Fruit fly (Drosophila melanogaster) whole organism, prepupa: ENCODE measurements around the gene CG31106.

Experiments
- Blimp-1 ChIP-seq: fragments of 200-800 bp; sonication (Bioruptor generic); optimal IDR thresholded peaks from 3 replicates; lab custom pipeline; 2017; ENCODE audit warnings: missing biosample characterization, missing genetic modification characterization, mild to moderate bottlenecking, moderate library complexity, missing genetic modification reagents
- CG10669 ChIP-seq: fragments of 200-800 bp; sonication (Bioruptor generic); optimal IDR thresholded peaks from 3 replicates; lab custom pipeline; 2018; ENCODE audit warnings: missing biosample characterization, mild to moderate bottlenecking, missing genetic modification characterization, moderate library complexity
- CG1621 ChIP-seq: fragments of 200-800 bp; sonication (Bioruptor generic); optimal IDR thresholded peaks from 3 replicates; lab custom pipeline; 2018; ENCODE audit warnings: missing biosample characterization, mild to moderate bottlenecking, missing genetic modification characterization
- CG16779 ChIP-seq: fragments of 200-800 bp; sonication (Bioruptor generic); optimal IDR thresholded peaks from 3 replicates; lab custom pipeline; 2017; ENCODE audit warnings: missing biosample characterization, mild to moderate bottlenecking, missing genetic modification characterization
- CG31627 ChIP-seq: fragments of 200-800 bp; sonication (Bioruptor generic); optimal IDR thresholded peaks from 3 replicates; lab custom pipeline; 2016; ENCODE audit warnings: missing biosample characterization, missing genetic modification characterization
- CG32006 ChIP-seq: fragments of 200-800 bp; sonication (Bioruptor generic); optimal IDR thresholded peaks from 3 replicates; lab custom pipeline; 2017; ENCODE audit warnings: missing biosample characterization, mild to moderate bottlenecking, missing genetic modification characterization
- CG3919 ChIP-seq: fragments of 200-800 bp; sonication (Bioruptor generic); optimal IDR thresholded peaks from 3 replicates; lab custom pipeline; 2016; ENCODE audit warnings: missing biosample characterization, missing genetic modification characterization
- CG6163 ChIP-seq: fragments of 200-800 bp; sonication (Bioruptor generic); IDR thresholded peaks from 3 replicates; pipeline ENCODE4 v1.3.6; 2022; ENCODE audit warnings: missing biosample characterization, missing genetic modification characterization
- CG6276 ChIP-seq: fragments of 200-800 bp; sonication (Bioruptor generic); optimal IDR thresholded peaks from 2 replicates; lab custom pipeline; 2017; ENCODE audit warnings: missing biosample characterization, mild to moderate bottlenecking, missing genetic modification characterization
- CG6792 ChIP-seq: fragments of 200-800 bp; sonication (Bioruptor generic); optimal IDR thresholded peaks from 3 replicates; lab custom pipeline; 2016; ENCODE audit warnings: missing biosample characterization, missing genetic modification characterization
- CG6808 ChIP-seq: fragments of 200-800 bp; sonication (Bioruptor generic); optimal IDR thresholded peaks from 3 replicates; lab custom pipeline; 2017; ENCODE audit warnings: missing biosample characterization, missing genetic modification characterization, mild to moderate bottlenecking, moderate library complexity, missing genetic modification reagents
- CG6854 ChIP-seq: fragments of 200-800 bp; sonication (Bioruptor generic); optimal IDR thresholded peaks from 2 replicates; lab custom pipeline; 2017; ENCODE audit warnings: missing biosample characterization, mild to moderate bottlenecking, missing genetic modification characterization
- CG7368 ChIP-seq: fragments of 200-800 bp; sonication (Bioruptor generic); optimal IDR thresholded peaks from 3 replicates; lab custom pipeline; 2016; ENCODE audit warnings: missing biosample characterization, missing genetic modification characterization
- CG8119 ChIP-seq: fragments of 200-800 bp; sonication (Bioruptor generic); IDR thresholded peaks from 3 replicates; pipeline ENCODE4 v1.3.6; 2022; ENCODE audit warnings: missing biosample characterization, missing genetic modification characterization
- CG8319 ChIP-seq: fragments of 200-800 bp; sonication (Bioruptor generic); optimal IDR thresholded peaks from 3 replicates; lab custom pipeline; 2016; ENCODE audit warnings: missing biosample characterization, missing genetic modification characterization
- CG8632 ChIP-seq: fragments of 200-800 bp; sonication (Bioruptor generic); optimal IDR thresholded peaks from 3 replicates; lab custom pipeline; 2016; ENCODE audit warnings: missing biosample characterization, missing genetic modification characterization
- Eip75B ChIP-seq: fragments of 200-800 bp; sonication (Bioruptor generic); optimal IDR thresholded peaks from 3 replicates; lab custom pipeline; 2016; ENCODE audit warnings: missing biosample characterization, missing genetic modification characterization
- Eip78C ChIP-seq: fragments of 200-800 bp; sonication (Bioruptor generic); peaks from one replicate; lab custom pipeline; 2016; ENCODE audit warnings: missing biosample characterization, missing genetic modification characterization
- Ets96B ChIP-seq: fragments of 200-800 bp; optimal IDR thresholded peaks from 2 replicates; lab custom pipeline; 2019; ENCODE audit warnings: missing biosample characterization, mild to moderate bottlenecking, missing genetic modification characterization, moderate library complexity
- Hr38 ChIP-seq: sonication (Bioruptor generic); optimal IDR thresholded peaks from 2 replicates; lab custom pipeline; 2016; ENCODE audit warnings: missing biosample characterization, missing genetic modification characterization
- Hr39 ChIP-seq: fragments of 200-800 bp; sonication (Bioruptor generic); optimal IDR thresholded peaks from 2 replicates; lab custom pipeline; 2016; ENCODE audit warnings: missing biosample characterization, missing genetic modification characterization
- Met ChIP-seq: fragments of 200-800 bp; sonication (Bioruptor generic); optimal IDR thresholded peaks from 3 replicates; lab custom pipeline; 2016; ENCODE audit warnings: missing biosample characterization, missing genetic modification characterization
- OdsH ChIP-seq: fragments of 200-800 bp; sonication (Bioruptor generic); optimal IDR thresholded peaks from 3 replicates; lab custom pipeline; 2016; ENCODE audit warnings: missing biosample characterization, missing genetic modification characterization
- Sox102F ChIP-seq: fragments of 200-800 bp; sonication (Bioruptor generic); optimal IDR thresholded peaks from 2 replicates; lab custom pipeline; 2016; ENCODE audit warnings: missing biosample characterization, mild to moderate bottlenecking, missing genetic modification characterization
- Sox14 ChIP-seq: fragments of 200-800 bp; sonication (Bioruptor generic); optimal IDR thresholded peaks from 3 replicates; lab custom pipeline; 2016; ENCODE audit warnings: missing biosample characterization, missing genetic modification characterization
- Sox15 ChIP-seq: fragments of 200-800 bp; sonication (Bioruptor generic); optimal IDR thresholded peaks from 3 replicates; lab custom pipeline; 2016; ENCODE audit warnings: missing biosample characterization, missing genetic modification characterization
- achi ChIP-seq: fragments of 200-800 bp; sonication (Bioruptor generic); optimal IDR thresholded peaks from 3 replicates; lab custom pipeline; 2016; ENCODE audit warnings: missing biosample characterization, missing genetic modification characterization
- acj6 ChIP-seq: fragments of 200-800 bp; sonication (Bioruptor generic); optimal IDR thresholded peaks from 3 replicates; lab custom pipeline; 2016; ENCODE audit warnings: missing biosample characterization, missing genetic modification characterization
- cyc ChIP-seq: fragments of 200-800 bp; sonication (Bioruptor generic); optimal IDR thresholded peaks from 3 replicates; lab custom pipeline; 2016; ENCODE audit warnings: missing biosample characterization, missing genetic modification characterization
- dac ChIP-seq: fragments of 200-800 bp; sonication (Bioruptor generic); optimal IDR thresholded peaks from 2 replicates; lab custom pipeline; 2017; ENCODE audit warnings: missing biosample characterization, mild to moderate bottlenecking, missing genetic modification characterization
- dsx ChIP-seq: fragments of 200-800 bp; optimal IDR thresholded peaks from 3 replicates; lab custom pipeline; 2019; ENCODE audit warnings: missing biosample characterization, mild to moderate bottlenecking, missing genetic modification characterization, moderate library complexity; ENCODE audit not compliant: poor library complexity, severe bottlenecking
- eg ChIP-seq: fragments of 200-800 bp; sonication (Bioruptor generic); IDR thresholded peaks from 3 replicates; pipeline ENCODE4 v1.3.6; 2022; ENCODE audit warnings: missing biosample characterization, missing genetic modification characterization
- esn ChIP-seq: fragments of 200-800 bp; sonication (Bioruptor generic); optimal IDR thresholded peaks from 2 replicates; lab custom pipeline; 2016; ENCODE audit warnings: missing biosample characterization, mild to moderate bottlenecking, missing genetic modification characterization, moderate library complexity
- fd59A ChIP-seq: fragments of 200-800 bp; sonication (Bioruptor generic); optimal IDR thresholded peaks from 2 replicates; lab custom pipeline; 2017; ENCODE audit warnings: missing biosample characterization, mild to moderate bottlenecking, missing genetic modification characterization, missing genetic modification reagents
- fkh ChIP-seq: fragments of 200-800 bp; sonication (Bioruptor generic); optimal IDR thresholded peaks from 3 replicates; lab custom pipeline; 2017; ENCODE audit warnings: missing biosample characterization, mild to moderate bottlenecking, missing genetic modification characterization, moderate library complexity
- pdm3 ChIP-seq: fragments of 200-800 bp; sonication (Bioruptor generic); optimal IDR thresholded peaks from 3 replicates; lab custom pipeline; 2016; ENCODE audit warnings: missing biosample characterization, missing genetic modification characterization
- salr ChIP-seq, 2 experiments: fragments of 200-800 bp; sonication (Bioruptor generic); optimal IDR thresholded peaks; 3 replicates each; lab custom pipeline; 2016 to 2018; ENCODE audit warnings: missing biosample characterization in 2 of 2, missing genetic modification characterization in 2 of 2, mild to moderate bottlenecking in 1 of 2
- spab ChIP-seq: fragments of 200-800 bp; sonication (Bioruptor generic); optimal IDR thresholded peaks from 2 replicates; lab custom pipeline; 2017; ENCODE audit warnings: missing biosample characterization, mild to moderate bottlenecking, missing genetic modification characterization, missing genetic modification reagents
- ss ChIP-seq, 2 experiments: fragments of 200-800 bp; sonication (Bioruptor generic); optimal IDR thresholded peaks; 2 replicates in 1 of 2; 3 replicates in 1 of 2; lab custom pipeline; 2017 to 2018; ENCODE audit warnings: mild to moderate bottlenecking in 2 of 2, missing biosample characterization in 2 of 2, missing genetic modification characterization in 2 of 2, moderate library complexity in 1 of 2
- svp ChIP-seq: fragments of 200-800 bp; sonication (Bioruptor generic); peaks from one replicate; lab custom pipeline; 2016; ENCODE audit warnings: missing biosample characterization, missing genetic modification characterization
- topi ChIP-seq: fragments of 200-800 bp; sonication (Bioruptor generic); optimal IDR thresholded peaks from 3 replicates; lab custom pipeline; 2016; ENCODE audit warnings: missing biosample characterization, missing genetic modification characterization
- vri ChIP-seq: fragments of 200-800 bp; sonication (Bioruptor generic); optimal IDR thresholded peaks from 3 replicates; lab custom pipeline; 2016; ENCODE audit warnings: missing biosample characterization, mild to moderate bottlenecking, missing genetic modification characterization

CG31106 gene

DNA sequence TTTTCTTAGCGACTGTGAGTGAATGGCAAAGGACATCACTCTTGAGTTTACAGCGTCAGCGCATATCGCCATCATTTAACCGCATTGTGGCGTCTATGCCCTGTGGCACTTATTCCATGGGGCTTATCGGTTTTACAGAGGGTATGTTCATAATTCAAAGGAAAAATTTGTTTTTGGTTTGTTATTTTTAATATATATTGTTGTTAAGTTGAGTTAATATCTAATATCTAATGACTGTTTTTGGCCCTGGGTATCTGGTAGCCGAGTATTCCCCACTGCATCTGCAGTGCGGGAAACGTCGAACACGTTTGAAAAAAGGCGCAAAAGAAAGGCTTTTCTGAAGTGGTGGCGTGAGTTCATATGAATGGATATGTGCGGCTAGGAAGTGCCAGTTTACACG lies 37.6 kb upstream of the CG31106 start (continued):
- TF ChIP-seq pdm3 (GFP tag; lab: Kevin White, UChicago) (peak; percentile 83), Eip78C (peak; percentile 56), CG3919 (peak; percentile 74), CG6792 (peak; percentile 77), spab (GFP tag; lab: Kevin White, UChicago) (peak; percentile 72), Hr39 (GFP tag; lab: Kevin White, UChicago) (peak; percentile 85), CG31627 (GFP tag; lab: Kevin White, UChicago) (peak; percentile 88), Sox14 (GFP tag; lab: Kevin White, UChicago) (peak; percentile 80), CG6854 (GFP tag; lab: Kevin White, UChicago) (no peak), CG10669 (GFP tag; lab: Kevin White, UChicago) (peak; percentile 79), CG8319 (GFP tag; lab: Kevin White, UChicago) (peak; percentile 35), Sox15 (peak; percentile 70), salr (GFP tag; optimal IDR thresholded peaks at IDR 0.05; lab: Kevin White, UChicago) (peak; percentile 48 to 67), cyc (GFP tag; lab: Kevin White, UChicago) (peak; percentile 74), Met (GFP tag; lab: Kevin White, UChicago) (peak; percentile 89), CG16779 (tag; lab: Kevin White, UChicago) (no peak), CG6163 (GFP tag; lab: Robert Waterston, UW) (peak; percentile 76), dsx (GFP tag; lab: Kevin White, UChicago) (peak; percentile 57), topi (GFP tag; lab: Kevin White, UChicago) (peak; percentile 70), dac (no peak), fkh (GFP tag; lab: Kevin White, UChicago) (no peak), CG6808 (peak; percentile 69), Blimp-1 (peak; percentile 48), esn (GFP tag; lab: Kevin White, UChicago) (peak; percentile 90), Hr38 (GFP tag; lab: Kevin White, UChicago) (no peak), CG6276 (no peak)

DNA sequence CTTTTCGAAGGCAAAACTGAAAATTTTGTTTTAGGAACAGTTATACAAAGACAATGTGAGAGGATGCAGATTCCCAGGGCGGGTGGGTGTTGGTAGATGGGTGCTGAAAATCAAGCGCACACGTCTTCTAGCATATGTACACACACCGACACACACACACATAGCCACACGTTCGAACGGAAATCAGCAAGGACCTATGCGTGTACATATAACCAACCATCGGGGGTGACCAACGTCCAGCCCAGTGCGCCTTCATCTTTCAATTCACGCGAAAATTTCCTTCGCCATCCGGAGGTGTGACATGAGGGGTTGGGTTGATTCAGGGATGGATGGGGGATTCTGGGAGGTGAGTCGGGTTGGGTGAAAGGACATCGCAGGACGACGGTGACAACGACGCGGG lies 34.7 kb upstream of the CG31106 start:
- no peak for TF ChIP-seq Sox15
- TF ChIP-seq achi (GFP tag; lab: Kevin White, UChicago) = no peak
- TF ChIP-seq vri (GFP tag; lab: Kevin White, UChicago) = no peak
- no peak for TF ChIP-seq Met (GFP tag; lab: Kevin White, UChicago)
- no peak for TF ChIP-seq topi (GFP tag; lab: Kevin White, UChicago)
- no peak for TF ChIP-seq Ets96B (tag; lab: Kevin White, UChicago)
- no peak for TF ChIP-seq dac
- no peak for TF ChIP-seq CG31627 (GFP tag; lab: Kevin White, UChicago)
- no peak for TF ChIP-seq cyc (GFP tag; lab: Kevin White, UChicago)
- TF ChIP-seq, all 60 proteins: peak for 0

DNA sequence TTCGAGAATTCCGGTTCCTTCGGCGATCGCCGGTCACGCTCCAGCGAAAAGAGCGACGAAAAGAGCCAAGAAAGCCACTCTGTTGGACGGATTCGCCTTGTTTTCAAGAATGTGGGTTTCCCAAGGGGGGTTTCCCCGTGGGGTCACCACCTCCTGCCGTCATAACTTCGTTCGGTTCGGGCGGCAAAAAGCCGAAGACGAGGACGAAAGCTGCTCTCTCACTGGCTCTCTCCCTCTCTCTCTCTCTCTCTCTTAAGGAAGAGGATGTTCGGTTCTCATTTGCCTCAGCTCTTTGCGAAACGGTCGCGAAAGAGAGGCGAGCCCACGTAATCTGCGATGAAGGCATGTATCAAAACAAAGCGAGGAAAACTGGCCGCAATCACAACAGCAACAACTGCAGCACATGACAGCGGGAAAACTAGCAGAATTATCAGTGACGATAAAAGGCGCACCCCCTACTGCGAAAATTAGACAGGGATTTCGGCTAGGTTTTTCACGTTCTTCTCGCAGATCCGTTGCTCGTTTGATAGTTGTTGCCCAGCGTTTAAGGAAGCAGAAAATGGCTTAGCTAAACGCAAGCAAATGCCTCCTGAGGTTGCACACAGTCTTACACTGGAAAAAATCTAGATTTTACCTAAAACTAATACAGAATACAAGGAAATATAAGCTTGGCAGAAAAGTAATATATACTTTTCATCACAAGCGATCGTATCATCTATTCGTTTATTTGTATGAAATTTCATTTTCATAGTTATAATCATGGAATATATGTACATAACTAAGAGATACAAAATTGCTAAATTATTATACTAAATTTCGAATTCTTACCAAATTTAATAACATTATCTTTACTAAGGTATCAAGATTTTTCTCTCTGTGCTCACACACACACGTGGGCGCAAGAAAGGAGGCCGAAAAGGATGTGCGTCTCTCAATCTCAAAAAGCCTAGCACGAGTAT lies 32.3 kb upstream of the CG31106 start, which contains the start of gene dan:
Gene dan (plus strand): TSS at position 900 of the 959 bp plus-strand sequence.
- TF ChIP-seq CG7368 (no peak), CG8632 (peak; percentile 31), Ets96B (tag; lab: Kevin White, UChicago) (peak; percentile 50), fd59A (GFP tag; lab: Kevin White, UChicago) (peak; percentile 23), CG32006 (peak; percentile 29), dsx (GFP tag; lab: Kevin White, UChicago) (peak; percentile 47), Sox102F (GFP tag; lab: Kevin White, UChicago) (peak; percentile 30), CG31627 (GFP tag; lab: Kevin White, UChicago) (no peak), Blimp-1 (no peak), Eip75B (GFP tag; lab: Kevin White, UChicago) (peak; percentile 47), OdsH (peak; percentile 31), cyc (GFP tag; lab: Kevin White, UChicago) (peak; percentile 30), esn (GFP tag; lab: Kevin White, UChicago) (peak; percentile 54), achi (GFP tag; lab: Kevin White, UChicago) (peak; percentile 4), svp (peak; percentile 86), CG8119 (GFP tag; lab: Robert Waterston, UW) (peak; percentile 35; the same call in 1 of the 3 replicates), Hr39 (GFP tag; lab: Kevin White, UChicago) (no peak), CG8319 (GFP tag; lab: Kevin White, UChicago) (peak; percentile 57), CG6163 (GFP tag; lab: Robert Waterston, UW) (0 out of 3 replicates have a peak, but pooled peaks have one; percentile 19), CG1621 (peak; percentile 38), topi (GFP tag; lab: Kevin White, UChicago) (peak; percentile 34), Met (GFP tag; lab: Kevin White, UChicago) (peak; percentile 21), eg (no peak), pdm3 (GFP tag; lab: Kevin White, UChicago) (peak; percentile 3), Eip78C (peak; percentile 63), acj6 (GFP tag; lab: Kevin White, UChicago) (peak; percentile 41), ss (GFP tag; optimal IDR thresholded peaks at IDR 0.05; lab: Kevin White, UChicago) (peak in 1 of 2 experiments; percentile 6)
